Fruit fly (Drosophila melanogaster): ENCODE data around the gene gkt.

DNA sequence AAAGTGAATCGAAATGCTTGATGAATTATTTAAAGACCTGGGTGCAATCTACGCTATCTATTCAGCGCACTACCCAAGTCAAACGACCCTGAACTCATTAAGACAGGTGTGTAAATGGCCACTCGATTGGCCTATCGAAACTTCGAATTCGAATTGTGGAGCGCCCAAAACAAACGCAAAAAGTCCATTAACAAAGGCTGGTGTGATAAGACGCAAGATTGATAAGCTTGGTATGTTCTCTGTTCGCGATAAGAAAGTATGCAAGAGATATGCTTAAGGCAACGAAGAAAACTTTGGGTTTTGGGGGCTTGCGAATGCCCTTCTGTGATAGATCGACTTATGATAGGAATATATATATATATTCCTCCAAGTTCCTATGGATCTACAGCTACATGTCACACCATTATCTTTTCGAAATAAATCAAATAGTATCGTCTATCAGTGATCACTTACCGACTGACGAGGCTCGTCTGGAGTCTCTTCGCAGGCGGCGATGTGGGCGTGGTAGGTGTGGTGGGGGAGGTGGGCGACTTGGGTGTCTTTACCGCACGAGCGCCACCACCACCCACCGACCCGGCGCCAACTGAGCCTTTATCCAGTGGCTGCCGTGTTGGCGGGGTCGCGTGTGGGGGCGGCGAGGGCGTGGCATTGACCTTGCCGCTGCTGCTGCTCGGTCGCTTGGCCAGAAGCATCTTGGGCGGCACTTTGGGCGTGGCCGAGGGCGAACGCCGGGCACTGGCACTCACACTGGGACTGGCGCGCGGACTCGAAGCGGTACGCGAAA lies 36.0 kb upstream of the gkt start:
- TF ChIP-seq pan (optimal IDR thresholded peaks at IDR 0.05) = no peak
- TF ChIP-seq usp (GFP tag; optimal IDR thresholded peaks at IDR 0.05) = no peak
